Fruit fly (Drosophila melanogaster) whole organism, embryonic: Measurements from ENCODE around the gene Drgx.
A peak's percentile ranks its signal among the peaks of the same experiment; 100 is the strongest.

Experiments used
- Atf-2 ChIP-seq: fragments of 200-800 bp; sonication (Bioruptor generic); optimal IDR thresholded peaks from 2 replicates; lab custom pipeline; 2016; ENCODE audit warnings: missing biosample characterization, missing genetic modification characterization
- Atf3 ChIP-seq: fragments of 200-800 bp; sonication (Bioruptor generic); optimal IDR thresholded peaks from 3 replicates; lab custom pipeline; 2016; ENCODE audit warnings: missing biosample characterization, missing genetic modification characterization
- CG10959 ChIP-seq: fragments of 200-800 bp; sonication (Bioruptor generic); IDR thresholded peaks from 2 replicates; pipeline ENCODE4 v1.3.6; 2022; ENCODE audit warnings: missing biosample characterization, missing genetic modification characterization
- CG11723 ChIP-seq: fragments of 200-800 bp; sonication (Bioruptor generic); optimal IDR thresholded peaks from 2 replicates; lab custom pipeline; 2017; ENCODE audit warnings: missing biosample characterization, mild to moderate bottlenecking, missing genetic modification characterization
- CG12299 ChIP-seq: fragments of 200-800 bp; sonication (Bioruptor generic); optimal IDR thresholded peaks from 2 replicates; lab custom pipeline; 2018; ENCODE audit warnings: missing biosample characterization, mild to moderate bottlenecking, missing genetic modification characterization
- CG14860 ChIP-seq: fragments of 200-800 bp; sonication (Bioruptor generic); IDR thresholded peaks from 3 replicates; pipeline ENCODE4 v1.3.6; 2022; ENCODE audit warnings: missing biosample characterization, missing genetic modification characterization; ENCODE audit not compliant: partially characterized antibody
- CG1603 ChIP-seq: fragments of 200-800 bp; sonication (Bioruptor generic); optimal IDR thresholded peaks from 2 replicates; lab custom pipeline; 2019; ENCODE audit warnings: missing biosample characterization, mild to moderate bottlenecking, missing genetic modification characterization, moderate library complexity
- CG17802 ChIP-seq: fragments of 200-800 bp; sonication (Bioruptor generic); optimal IDR thresholded peaks from 2 replicates; lab custom pipeline; 2018; ENCODE audit warnings: missing biosample characterization, mild to moderate bottlenecking, missing genetic modification characterization, moderate library complexity
- CG2120 ChIP-seq: fragments of 200-800 bp; sonication (Bioruptor generic); optimal IDR thresholded peaks from 3 replicates; lab custom pipeline; 2016; ENCODE audit warnings: missing biosample characterization, missing genetic modification characterization
- CG31365 ChIP-seq: fragments of 200-800 bp; sonication (Bioruptor generic); optimal IDR thresholded peaks from 2 replicates; lab custom pipeline; 2018; ENCODE audit warnings: missing biosample characterization, mild to moderate bottlenecking, missing genetic modification characterization
- CG31388 ChIP-seq: fragments of 200-800 bp; sonication (Bioruptor generic); optimal IDR thresholded peaks from 2 replicates; lab custom pipeline; 2016; ENCODE audit warnings: missing biosample characterization, missing genetic modification characterization
- CG3995 ChIP-seq: fragments of 200-800 bp; sonication (Bioruptor generic); optimal IDR thresholded peaks from 3 replicates; lab custom pipeline; 2016; ENCODE audit warnings: missing biosample characterization, missing genetic modification characterization
- CG7556 ChIP-seq: fragments of 200-800 bp; sonication (Bioruptor generic); optimal IDR thresholded peaks from 2 replicates; lab custom pipeline; 2017; ENCODE audit warnings: missing biosample characterization, mild to moderate bottlenecking, missing genetic modification characterization
- CG7745 ChIP-seq: fragments of 200-800 bp; sonication (Bioruptor generic); optimal IDR thresholded peaks from 2 replicates; lab custom pipeline; 2018; ENCODE audit warnings: missing biosample characterization, mild to moderate bottlenecking, missing genetic modification characterization, moderate library complexity
- CG7963 ChIP-seq: fragments of 200-800 bp; sonication (Bioruptor generic); IDR thresholded peaks from 3 replicates; pipeline ENCODE4 v1.3.6; 2022; ENCODE audit warnings: missing biosample characterization, missing genetic modification characterization; ENCODE audit not compliant: partially characterized antibody
- Chrac-16 ChIP-seq: fragments of 200-800 bp; sonication (Bioruptor generic); optimal IDR thresholded peaks from 3 replicates; lab custom pipeline; 2016; ENCODE audit warnings: missing biosample characterization, missing genetic modification characterization
- CrebB ChIP-seq: fragments of 200-800 bp; sonication (Bioruptor generic); optimal IDR thresholded peaks from 3 replicates; lab custom pipeline; 2018; ENCODE audit warnings: missing biosample characterization, mild to moderate bottlenecking, missing genetic modification characterization
- Doc2 ChIP-seq: fragments of 200-800 bp; sonication (Bioruptor generic); IDR thresholded peaks from 2 replicates; pipeline ENCODE4 v1.3.6; 2022; ENCODE audit warnings: missing biosample characterization, missing genetic modification characterization
- E2f2 ChIP-seq: fragments of 200-800 bp; sonication (Bioruptor generic); IDR thresholded peaks from 2 replicates; pipeline ENCODE4 v1.3.6; 2022; ENCODE audit warnings: missing biosample characterization, missing genetic modification characterization
- HLH3B ChIP-seq: fragments of 200-800 bp; sonication (Bioruptor generic); IDR thresholded peaks from 2 replicates; pipeline ENCODE4 v1.3.6; 2022; ENCODE audit warnings: missing biosample characterization, missing genetic modification characterization
- HLH54F ChIP-seq: fragments of 200-800 bp; sonication (Bioruptor generic); optimal IDR thresholded peaks from 3 replicates; lab custom pipeline; 2016; ENCODE audit warnings: missing biosample characterization, missing genetic modification characterization
- HLHmδ ChIP-seq: fragments of 200-800 bp; sonication (Bioruptor generic); optimal IDR thresholded peaks from 2 replicates; lab custom pipeline; 2018; ENCODE audit warnings: missing biosample characterization, mild to moderate bottlenecking, missing genetic modification characterization, moderate library complexity
- Hand ChIP-seq: fragments of 200-800 bp; sonication (Bioruptor generic); optimal IDR thresholded peaks from 2 replicates; lab custom pipeline; 2017; ENCODE audit warnings: mild to moderate bottlenecking, missing biosample characterization, missing genetic modification reagents, missing genetic modification characterization
- Lhr ChIP-seq: fragments of 200-800 bp; sonication (Bioruptor generic); optimal IDR thresholded peaks from 3 replicates; lab custom pipeline; 2017; ENCODE audit warnings: mild to moderate bottlenecking, missing biosample characterization, missing genetic modification reagents, missing genetic modification characterization
- Opbp ChIP-seq: fragments of 200-800 bp; sonication (Bioruptor generic); IDR thresholded peaks from 3 replicates; pipeline ENCODE4 v1.3.6; 2022; ENCODE audit warnings: missing biosample characterization, missing genetic modification characterization; ENCODE audit not compliant: partially characterized antibody
- Scr ChIP-seq: fragments of 200-800 bp; sonication (Bioruptor generic); IDR thresholded peaks from 2 replicates; pipeline ENCODE4 v1.3.6; 2022; ENCODE audit warnings: missing biosample characterization, missing genetic modification characterization; ENCODE audit not compliant: partially characterized antibody
- Sin3A ChIP-seq: fragments of >200 bp; optimal IDR thresholded peaks from 2 replicates; lab custom pipeline; 2018
- TFAM ChIP-seq: fragments of 200-800 bp; sonication (Bioruptor generic); optimal IDR thresholded peaks from 2 replicates; lab custom pipeline; 2017; ENCODE audit warnings: missing biosample characterization, missing genetic modification characterization, inconsistent platforms
- aop ChIP-seq: fragments of 200-800 bp; sonication (Bioruptor generic); IDR thresholded peaks from 2 replicates; pipeline ENCODE4 v1.3.6; 2022; ENCODE audit warnings: missing biosample characterization, missing genetic modification characterization
- bigmax ChIP-seq: fragments of 200-800 bp; sonication (Bioruptor generic); optimal IDR thresholded peaks from 2 replicates; lab custom pipeline; 2018; ENCODE audit warnings: missing biosample characterization, mild to moderate bottlenecking, missing genetic modification characterization
- cad ChIP-seq: fragments of >200 bp; optimal IDR thresholded peaks from 2 replicates; lab custom pipeline; 2017; ENCODE audit warnings: missing biosample characterization, missing genetic modification characterization
- cato ChIP-seq: fragments of 200-800 bp; sonication (Bioruptor generic); optimal IDR thresholded peaks from 2 replicates; lab custom pipeline; 2016; ENCODE audit warnings: missing biosample characterization, missing genetic modification characterization, borderline replicate concordance
- cg ChIP-seq: fragments of 200-800 bp; sonication (Bioruptor generic); optimal IDR thresholded peaks from 3 replicates; lab custom pipeline; 2019; ENCODE audit warnings: missing biosample characterization, mild to moderate bottlenecking, missing genetic modification characterization, moderate library complexity
- crp ChIP-seq, 2 experiments: fragments of 200-800 bp; sonication (Bioruptor generic); optimal IDR thresholded peaks; 2 replicates in 1 of 2; 3 replicates in 1 of 2; lab custom pipeline; 2017; ENCODE audit warnings: missing biosample characterization in 2 of 2, missing genetic modification characterization in 2 of 2, mild to moderate bottlenecking in 1 of 2, moderate library complexity in 1 of 2
- cwo ChIP-seq: fragments of 200-800 bp; sonication (Bioruptor generic); optimal IDR thresholded peaks from 3 replicates; lab custom pipeline; 2017; ENCODE audit warnings: missing biosample characterization, missing genetic modification characterization, mild to moderate bottlenecking, moderate library complexity, missing genetic modification reagents
- dmrt11E ChIP-seq: fragments of 200-800 bp; sonication (Bioruptor generic); optimal IDR thresholded peaks from 3 replicates; lab custom pipeline; 2018; ENCODE audit warnings: missing biosample characterization, mild to moderate bottlenecking, missing genetic modification characterization, moderate library complexity
- en ChIP-seq: fragments of 200-800 bp; sonication (Bioruptor generic); optimal IDR thresholded peaks from 2 replicates; lab custom pipeline; 2016; ENCODE audit warnings: missing biosample characterization, missing genetic modification characterization
- fru ChIP-seq: fragments of >200 bp; optimal IDR thresholded peaks from 2 replicates; lab custom pipeline; 2017
- ftz-f1 ChIP-seq: fragments of 200-800 bp; sonication (Bioruptor generic); optimal IDR thresholded peaks from 2 replicates; lab custom pipeline; 2016; ENCODE audit warnings: missing biosample characterization, missing genetic modification characterization
- hb ChIP-seq: fragments of 200-800 bp; sonication (Bioruptor generic); IDR thresholded peaks from 3 replicates; pipeline ENCODE4 v1.3.6; 2022; ENCODE audit warnings: missing biosample characterization, missing genetic modification characterization; ENCODE audit not compliant: partially characterized antibody
- hbn ChIP-seq: fragments of 200-800 bp; sonication (Bioruptor generic); IDR thresholded peaks from 2 replicates; pipeline ENCODE4 v1.3.6; 2022; ENCODE audit warnings: missing biosample characterization, missing genetic modification characterization; ENCODE audit not compliant: partially characterized antibody
- kah ChIP-seq: fragments of 200-800 bp; sonication (Bioruptor generic); optimal IDR thresholded peaks from 2 replicates; lab custom pipeline; 2018; ENCODE audit warnings: missing biosample characterization, mild to moderate bottlenecking, missing genetic modification characterization
- ken ChIP-seq: fragments of 200-800 bp; sonication (Bioruptor generic); IDR thresholded peaks from 3 replicates; pipeline ENCODE4 v1.3.6; 2022; ENCODE audit warnings: missing biosample characterization, missing genetic modification characterization
- mld ChIP-seq: fragments of 200-800 bp; sonication (Bioruptor generic); IDR thresholded peaks from 3 replicates; pipeline ENCODE4 v1.3.6; 2022; ENCODE audit warnings: missing biosample characterization, missing genetic modification characterization; ENCODE audit not compliant: partially characterized antibody
- nerfin-1 ChIP-seq: fragments of 200-800 bp; sonication (Bioruptor generic); optimal IDR thresholded peaks from 3 replicates; lab custom pipeline; 2019; ENCODE audit warnings: missing biosample characterization, mild to moderate bottlenecking, missing genetic modification characterization, moderate library complexity
- pb ChIP-seq: fragments of 200-800 bp; sonication (Bioruptor generic); optimal IDR thresholded peaks from 3 replicates; lab custom pipeline; 2016; ENCODE audit warnings: missing biosample characterization, missing genetic modification characterization
- sqz ChIP-seq: fragments of 200-800 bp; sonication (Bioruptor generic); optimal IDR thresholded peaks from 3 replicates; lab custom pipeline; 2018; ENCODE audit warnings: missing biosample characterization, mild to moderate bottlenecking, missing genetic modification characterization
- stwl ChIP-seq: fragments of 200-800 bp; sonication (Bioruptor generic); optimal IDR thresholded peaks from 3 replicates; lab custom pipeline; 2018; ENCODE audit warnings: missing biosample characterization, mild to moderate bottlenecking, missing genetic modification characterization, moderate library complexity
- tgo ChIP-seq: fragments of 200-800 bp; sonication (Bioruptor generic); IDR thresholded peaks from 3 replicates; pipeline ENCODE4 v1.3.6; 2022; ENCODE audit warnings: missing biosample characterization, missing genetic modification characterization
- usp ChIP-seq: fragments of >200 bp; optimal IDR thresholded peaks from 2 replicates; lab custom pipeline; 2017; ENCODE audit warnings: missing biosample characterization, missing genetic modification characterization
- vvl ChIP-seq: fragments of 200-800 bp; sonication (Bioruptor generic); IDR thresholded peaks from 2 replicates; pipeline ENCODE4 v1.3.6; 2022; ENCODE audit warnings: missing biosample characterization, missing genetic modification characterization

The Drgx gene

DNA sequence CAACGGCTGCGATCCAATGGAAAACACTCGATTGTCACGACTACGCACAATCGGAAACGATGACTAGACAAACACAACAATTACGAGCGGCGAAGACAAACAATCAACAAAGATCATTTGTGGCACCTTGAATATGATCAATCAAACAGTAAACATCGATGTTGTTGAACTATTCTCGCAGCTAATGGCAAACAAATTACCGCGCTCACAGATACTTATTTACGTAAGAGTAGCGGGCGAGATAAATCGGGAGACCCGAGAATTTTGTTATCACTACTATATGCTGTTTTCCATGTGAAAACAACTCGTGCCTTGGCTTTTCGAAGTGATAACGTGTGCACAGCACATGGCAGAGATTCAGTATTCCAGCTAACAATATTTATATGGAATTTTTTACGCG is 33.7 kb upstream of the Drgx start (continued):
- TF ChIP-seq Opbp (GFP tag; lab: Robert Waterston, UW), result no peak
- peak; percentile 74 for TF ChIP-seq Hand
- no peak for TF ChIP-seq Scr
- TF ChIP-seq Doc2 (GFP tag; lab: Robert Waterston, UW), result no peak
- TF ChIP-seq cg (GFP tag; lab: Kevin White, UChicago), result no peak
- TF ChIP-seq CG11723 (GFP tag; lab: Kevin White, UChicago), result peak; percentile 23
- TF ChIP-seq TFAM (GFP tag; lab: Kevin White, UChicago), result peak; percentile 79
- TF ChIP-seq CG2120 (GFP tag; lab: Kevin White, UChicago), result peak; percentile 67
- TF ChIP-seq vvl (GFP tag; lab: Robert Waterston, UW), result peak; percentile 80
- TF ChIP-seq CG31388 (GFP tag; lab: Kevin White, UChicago), result no peak
- no peak for TF ChIP-seq E2f2 (GFP tag; lab: Robert Waterston, UW)
- no peak for TF ChIP-seq hb
- TF ChIP-seq mld (GFP tag; lab: Robert Waterston, UW), result no peak
- peak; percentile 85 for TF ChIP-seq Atf3 (GFP tag; lab: Kevin White, UChicago)
- TF ChIP-seq HLH3B (GFP tag; lab: Robert Waterston, UW), result peak; percentile 38; the same call in 1 of the 2 replicates
- TF ChIP-seq fru, result no peak
- peak; percentile 72 for TF ChIP-seq CG31365 (tag; lab: Kevin White, UChicago)
- TF ChIP-seq HLHmδ, result peak; percentile 94
- no peak for TF ChIP-seq aop (GFP tag; lab: Robert Waterston, UW)
- no peak for TF ChIP-seq CG7963 (GFP tag; lab: Robert Waterston, UW)
- TF ChIP-seq Lhr (GFP tag; lab: Kevin White, UChicago), result peak; percentile 55
- TF ChIP-seq kah (GFP tag; lab: Kevin White, UChicago), result peak; percentile 45
- peak; percentile 40; the same call in 1 of the 3 replicates for TF ChIP-seq tgo (GFP tag; lab: Robert Waterston, UW)
- peak; percentile 33 for TF ChIP-seq en (GFP tag; lab: Kevin White, UChicago)
- TF ChIP-seq CG1603 (tag; lab: Kevin White, UChicago), result peak; percentile 92
- no peak for TF ChIP-seq ftz-f1 (GFP tag; lab: Kevin White, UChicago)
- TF ChIP-seq bigmax (GFP tag; lab: Kevin White, UChicago), result peak; percentile 73
- TF ChIP-seq CG3995 (GFP tag; lab: Kevin White, UChicago), result no peak
- no peak for TF ChIP-seq ken (GFP tag; lab: Robert Waterston, UW)
- TF ChIP-seq nerfin-1 (tag; lab: Kevin White, UChicago), result peak; percentile 78
- TF ChIP-seq HLH54F (GFP tag; lab: Kevin White, UChicago), result peak; percentile 8
- peak; percentile 64 for TF ChIP-seq stwl (tag; lab: Kevin White, UChicago)
- TF ChIP-seq usp (GFP tag; lab: Kevin White, UChicago), result no peak
- TF ChIP-seq hbn (GFP tag; lab: Robert Waterston, UW), result no peak
- peak in 1 of 2 experiments; percentile 43 for TF ChIP-seq crp (GFP tag; optimal IDR thresholded peaks at IDR 0.05; lab: Kevin White, UChicago)
- peak; percentile 67 for TF ChIP-seq dmrt11E (tag; lab: Kevin White, UChicago)
- no peak for TF ChIP-seq cad (GFP tag; lab: Kevin White, UChicago)
- TF ChIP-seq CG12299 (tag; lab: Kevin White, UChicago), result peak; percentile 4
- TF ChIP-seq pb (GFP tag; lab: Kevin White, UChicago), result peak; percentile 42
- no peak for TF ChIP-seq CG14860 (GFP tag; lab: Robert Waterston, UW)
- TF ChIP-seq CrebB (tag; lab: Kevin White, UChicago), result peak; percentile 97
- TF ChIP-seq Sin3A (lab: Kevin White, UChicago), result no peak
- peak; percentile 34 for TF ChIP-seq CG17802 (tag; lab: Kevin White, UChicago)
- TF ChIP-seq cato, result peak; percentile 80
- peak; percentile 41 for TF ChIP-seq CG7556 (GFP tag; lab: Kevin White, UChicago)
- TF ChIP-seq Atf-2 (GFP tag; lab: Kevin White, UChicago), result peak; percentile 70
- peak; percentile 83 for TF ChIP-seq cwo (GFP tag; lab: Kevin White, UChicago)
- TF ChIP-seq sqz (GFP tag; lab: Kevin White, UChicago), result peak; percentile 85
- TF ChIP-seq Chrac-16 (GFP tag; lab: Kevin White, UChicago), result peak; percentile 46
- TF ChIP-seq CG10959 (GFP tag; lab: Robert Waterston, UW), result no peak
- TF ChIP-seq CG7745 (tag; lab: Kevin White, UChicago), result peak; percentile 66
